Worm (Caenorhabditis elegans) whole organism, L4/young adult: ENCODE results near the gene mes-1.

Experiments used
- W03F9.2 ChIP-seq: fragments of 150-350 bp; optimal IDR thresholded peaks from 2 replicates; lab custom pipeline; 2014; ENCODE audit warnings: missing biosample characterization, missing genetic modification characterization
- dao-5 ChIP-seq: sonication (generic microtip); optimal IDR thresholded peaks from 2 replicates; lab custom pipeline; 2016; ENCODE audit warnings: missing genotype, missing genetic modification characterization, moderate library complexity, missing compliant biosample characterization
- him-1 ChIP-seq: sonication (generic microtip); optimal IDR thresholded peaks from 2 replicates; lab custom pipeline; 2016; ENCODE audit warnings: missing genotype, missing genetic modification reagents, missing genetic modification characterization, missing compliant biosample characterization

Gene mes-1

DNA sequence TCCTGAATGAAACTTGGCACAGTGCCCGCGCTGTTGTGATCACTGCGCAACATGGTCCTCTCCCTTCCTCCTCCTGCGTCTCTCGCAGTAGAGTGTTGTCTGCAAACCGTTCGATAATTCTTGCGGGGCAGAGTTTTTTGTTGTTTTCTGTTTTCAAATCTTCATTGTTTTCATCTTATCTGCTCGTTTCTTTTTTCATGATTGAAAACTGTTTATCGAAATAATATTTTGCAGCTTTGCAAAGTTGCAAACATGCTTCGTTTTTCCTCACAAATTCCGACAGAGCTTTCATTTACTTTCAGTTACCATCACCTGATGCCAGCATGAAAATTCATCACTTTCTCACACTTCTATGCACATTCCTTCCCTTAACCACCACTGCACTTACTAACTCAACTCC is at the start of gene mes-1:
Gene mes-1, plus strand, starts transcription at position 301 of the 400 bp plus-strand sequence.
- TF ChIP-seq dao-5 (tag; lab: Kevin White, UChicago) (no peak), him-1 (no peak), W03F9.2 (no peak)

DNA sequence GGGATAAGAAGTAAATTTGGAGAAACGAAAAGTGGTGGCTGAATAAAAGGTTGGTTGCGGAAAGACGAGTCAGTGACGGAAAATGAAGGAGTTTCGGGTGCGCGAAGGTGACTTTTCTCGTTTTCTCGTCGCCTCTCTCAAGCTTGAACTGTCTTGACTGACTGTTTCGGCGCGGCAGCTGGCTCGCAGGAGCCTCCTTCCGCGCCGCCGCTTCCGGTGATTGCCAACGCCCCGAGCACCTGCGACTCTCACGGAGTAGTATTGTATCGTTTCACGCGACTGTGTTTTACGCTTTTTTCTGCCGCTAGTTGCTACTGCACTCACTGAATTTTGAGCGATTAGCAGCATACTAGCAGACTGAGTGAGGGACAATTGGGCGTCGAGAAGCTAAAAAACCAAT is 42.6 kb upstream of the mes-1 start, which contains the start of gene C34E11.2:
Gene C34E11.2, minus strand, starts transcription at position 84 of the 400 bp plus-strand sequence.
- TF ChIP-seq him-1 (no peak), W03F9.2 (no peak), dao-5 (tag; lab: Kevin White, UChicago) (no peak)

DNA sequence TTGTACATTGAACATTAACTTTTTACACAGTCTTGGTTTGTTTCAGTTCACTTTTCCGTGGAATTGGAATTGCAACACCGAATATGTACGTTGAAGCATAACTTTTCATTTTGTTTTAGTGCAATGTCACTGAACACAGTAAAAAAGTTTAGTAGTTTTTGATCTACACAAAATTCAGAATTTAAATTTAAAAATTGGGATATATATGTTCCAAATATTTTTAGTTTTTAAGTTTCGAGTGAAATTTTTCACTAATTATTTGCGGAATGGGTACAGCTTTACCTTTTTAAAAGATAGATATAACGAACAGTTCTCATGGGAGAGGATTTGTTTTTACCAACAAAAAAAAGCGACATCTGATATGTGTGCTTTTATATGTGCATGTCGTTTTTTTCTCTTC is 40.5 kb upstream of the mes-1 start:
- TF ChIP-seq him-1 (no peak), W03F9.2 (no peak), dao-5 (tag; lab: Kevin White, UChicago) (no peak)

- TF ChIP-seq him-1: no peak
- TF ChIP-seq W03F9.2: no peak
- no peak for TF ChIP-seq dao-5 (tag; lab: Kevin White, UChicago)
These were observed 38.6 kb upstream of the mes-1 start for ce11 chrX:11818711-11819110.

DNA sequence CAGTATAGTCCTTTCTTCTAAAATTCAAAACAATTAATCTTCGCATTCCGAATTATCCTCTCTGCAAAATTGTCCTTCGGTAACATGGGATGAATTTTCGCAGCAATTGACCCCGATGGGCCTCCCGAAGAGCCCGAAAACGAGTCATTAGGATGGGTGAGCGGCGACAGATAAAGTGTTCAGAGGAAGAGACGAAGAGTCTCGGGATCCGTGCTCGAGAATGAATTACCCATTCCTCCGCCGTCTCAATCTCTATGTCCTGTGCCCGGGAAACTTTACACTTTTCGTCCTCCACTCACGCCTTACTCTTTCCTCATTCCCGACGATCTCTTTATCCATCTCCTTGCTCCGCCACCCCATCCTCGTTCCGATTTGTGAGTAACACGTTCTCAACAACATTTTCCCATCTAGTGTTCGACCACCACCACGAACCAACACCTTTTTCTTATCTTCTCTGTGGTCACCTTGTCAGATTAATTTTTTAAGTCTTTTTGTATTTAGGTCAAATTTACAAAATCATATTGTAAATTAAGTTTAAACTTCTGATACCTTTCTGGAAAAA is 36.0 kb upstream of the mes-1 start:
- TF ChIP-seq W03F9.2: no peak
- TF ChIP-seq him-1: no peak
- no peak for TF ChIP-seq dao-5 (tag; lab: Kevin White, UChicago)

DNA sequence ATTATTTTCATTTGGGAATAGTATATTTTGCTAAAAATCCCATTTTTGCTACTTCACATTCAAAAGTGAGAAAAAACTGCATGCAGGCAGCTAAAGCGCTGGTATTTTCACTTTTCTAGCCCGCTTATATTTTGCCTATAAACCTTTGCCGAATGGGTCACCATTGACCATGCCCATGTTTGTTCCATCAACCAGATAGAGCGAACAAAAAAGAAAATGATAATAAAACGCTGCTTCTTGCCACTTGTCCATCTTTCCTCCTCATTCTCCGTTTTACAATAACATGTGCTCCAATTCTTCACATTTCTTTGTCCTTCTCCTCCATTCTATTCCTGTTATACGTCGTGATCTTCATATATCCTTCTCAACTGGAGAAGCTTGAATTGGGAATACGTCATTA is 33.6 kb upstream of the mes-1 start, which contains the start of gene tag-241:
Gene tag-241, plus strand, starts transcription at position 301 of the 400 bp plus-strand sequence.
- TF ChIP-seq dao-5 (tag; lab: Kevin White, UChicago): no peak
- no peak for TF ChIP-seq him-1
- TF ChIP-seq W03F9.2: no peak

ce11 chrX:11826892-11827291 is 30.4 kb upstream of the mes-1 start:
- no peak for TF ChIP-seq W03F9.2
- no peak for TF ChIP-seq him-1
- no peak for TF ChIP-seq dao-5 (tag; lab: Kevin White, UChicago)

DNA sequence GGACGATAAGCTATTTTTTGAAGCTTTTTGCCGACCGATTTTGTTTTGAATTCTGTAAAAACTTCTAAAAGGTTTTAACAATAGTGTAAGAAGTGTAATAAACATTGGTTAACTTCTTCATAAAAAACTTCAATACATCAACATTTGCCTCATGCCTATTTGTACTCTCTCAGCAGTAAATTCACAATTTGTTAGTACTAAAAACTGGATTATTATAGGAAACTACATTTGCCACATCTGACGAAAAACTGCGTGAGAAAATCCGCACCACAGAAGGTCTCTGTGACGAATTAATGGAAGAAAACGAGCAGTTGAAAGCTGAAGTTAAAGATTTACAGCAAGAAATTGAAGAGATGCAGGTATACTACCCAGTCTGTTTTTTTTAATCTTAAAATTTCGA is 29.8 kb upstream of the mes-1 start:
- TF ChIP-seq him-1 (no peak), W03F9.2 (no peak), dao-5 (tag; lab: Kevin White, UChicago) (no peak)

- no peak for TF ChIP-seq him-1
- no peak for TF ChIP-seq W03F9.2
- TF ChIP-seq dao-5 (tag; lab: Kevin White, UChicago): no peak
These were observed 28.6 kb upstream of the mes-1 start for ce11 chrX:11828661-11829060.

DNA sequence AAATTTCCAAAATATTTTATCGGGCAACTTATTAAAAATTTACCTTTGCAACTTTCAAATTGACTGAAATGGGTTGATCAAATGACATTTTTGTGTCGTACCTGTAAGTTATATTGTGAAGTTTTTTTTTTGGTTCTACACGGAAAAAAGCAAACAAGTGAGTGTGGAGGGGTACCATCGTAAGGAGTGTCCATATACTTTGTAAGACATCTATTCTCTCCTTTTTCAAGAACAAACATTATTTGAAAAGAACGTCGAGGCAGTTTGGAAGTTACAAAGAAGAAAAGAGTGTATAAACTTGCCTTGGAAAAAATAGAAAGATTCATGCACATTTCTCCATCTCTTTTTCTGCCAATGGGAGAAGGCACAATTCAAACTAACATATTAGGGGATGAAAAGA is 19.9 kb upstream of the mes-1 start, which contains the start of gene taf-7.1:
Gene taf-7.1, minus strand, starts transcription at position 101 of the 400 bp plus-strand sequence.
- TF ChIP-seq W03F9.2 (no peak), dao-5 (tag; lab: Kevin White, UChicago) (no peak), him-1 (no peak)

- TF ChIP-seq him-1: no peak
- no peak for TF ChIP-seq W03F9.2
- no peak for TF ChIP-seq dao-5 (tag; lab: Kevin White, UChicago)
These were observed 13.9 kb upstream of the mes-1 start, which contains the start of gene F54F7.2 for ce11 chrX:11843363-11843762. Gene F54F7.2 (plus strand): TSS chrX:11843663.

ce11 chrX:11848618-11849017 is 8.7 kb upstream of the mes-1 start, which contains the start of gene F54F7.9:
Gene F54F7.9 (minus strand): TSS chrX:11848718.
- no peak for TF ChIP-seq W03F9.2
- TF ChIP-seq dao-5 (tag; lab: Kevin White, UChicago): no peak
- no peak for TF ChIP-seq him-1

ce11 chrX:11850082-11850481 is 7.2 kb upstream of the mes-1 start, which contains the start of gene F54F7.3:
Gene F54F7.3 (minus strand): TSS chrX:11850182.
- TF ChIP-seq W03F9.2: no peak
- no peak for TF ChIP-seq him-1
- no peak for TF ChIP-seq dao-5 (tag; lab: Kevin White, UChicago)

- TF ChIP-seq W03F9.2 (no peak), dao-5 (tag; lab: Kevin White, UChicago) (no peak), him-1 (no peak)
These were observed 6.7 kb upstream of the mes-1 start, which contains the start of gene F54F7.14 for ce11 chrX:11850572-11850971. Gene F54F7.14 (plus strand): TSS chrX:11850872.

DNA sequence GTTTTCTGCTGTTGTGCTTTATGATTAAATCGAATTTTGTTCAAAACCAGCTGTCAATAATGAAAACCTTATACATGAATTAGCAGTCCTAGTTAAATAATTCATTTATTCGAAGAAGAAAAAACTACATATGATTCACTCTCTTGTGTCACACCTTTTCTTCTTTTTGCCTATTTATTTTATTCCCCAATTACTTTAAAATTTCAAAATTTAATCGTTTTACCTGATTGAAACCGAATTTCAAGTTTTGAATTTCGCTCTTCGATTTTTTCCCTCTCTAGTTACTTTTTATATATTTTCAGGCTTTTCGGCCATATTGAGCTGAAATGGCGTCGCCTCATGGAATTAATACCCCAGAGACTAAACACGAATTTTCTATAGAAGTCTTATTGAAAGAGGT is 4.8 kb upstream of the mes-1 start, which contains the start of gene xtr-1:
Gene xtr-1, plus strand, starts transcription at position 301 of the 400 bp plus-strand sequence.
- TF ChIP-seq W03F9.2 (no peak), him-1 (no peak), dao-5 (tag; lab: Kevin White, UChicago) (no peak)

- TF ChIP-seq W03F9.2: no peak
- no peak for TF ChIP-seq him-1
- TF ChIP-seq dao-5 (tag; lab: Kevin White, UChicago): no peak
These were observed 2.8 kb upstream of the mes-1 start for ce11 chrX:11854432-11854831.
